Worm (Caenorhabditis elegans): ENCODE results near the gene Y42H9AR.2.
A peak's percentile ranks its signal among the peaks of the same experiment; 100 is the strongest.

Gene Y42H9AR.2

ce11 chrIV:8127430-8127829, 27.7 kb downstream of the Y42H9AR.2 start:
- TF ChIP-seq ceh-28 (tag; optimal IDR thresholded peaks at IDR 0.05) (no peak), ceh-20 (GFP tag; IDR thresholded peaks at IDR 0.05) (no peak), lin-13 (GFP tag; optimal IDR thresholded peaks at IDR 0.05) (no peak), vab-7 (GFP tag; IDR thresholded peaks at IDR 0.05) (no peak), snpc-1.2 (GFP tag; IDR thresholded peaks at IDR 0.05) (no peak), ceh-44 (GFP tag; IDR thresholded peaks at IDR 0.05) (no peak), dmd-9 (GFP tag; IDR thresholded peaks at IDR 0.05) (no peak)

ce11 chrIV:8130131-8130611, 30.5 kb downstream of the Y42H9AR.2 start, which contains the start of the genes ndub-11 and moc-3:
Gene ndub-11, minus strand, starts transcription at chrIV:8130231.
Gene moc-3, plus strand, starts transcription at chrIV:8130561.
- TF ChIP-seq mdl-1 (tag; optimal IDR thresholded peaks at IDR 0.05) = no peak
- peak; percentile 26 for TF ChIP-seq mes-2 (tag; optimal IDR thresholded peaks at IDR 0.05; ENCODE audit: poor library complexity, severe bottlenecking)
- peak; percentile 73 for TF ChIP-seq lin-38 (GFP tag; IDR thresholded peaks at IDR 0.05)
- TF ChIP-seq aha-1 (tag) = peak; percentile 13

ce11 chrIV:8133536-8133935, 33.8 kb downstream of the Y42H9AR.2 start, which contains the start of gene sph-1:
Gene sph-1, minus strand, starts transcription at chrIV:8133558.
- TF ChIP-seq F49E8.2 (tag; optimal IDR thresholded peaks at IDR 0.05; ENCODE audit: borderline replicate concordance) = no peak
- no peak for TF ChIP-seq zip-2 (tag; optimal IDR thresholded peaks at IDR 0.05)
- TF ChIP-seq dpl-1 (GFP tag; optimal IDR thresholded peaks at IDR 0.05) = no peak
- TF ChIP-seq lin-15B (tag; optimal IDR thresholded peaks at IDR 0.05) = no peak
- no peak for TF ChIP-seq lin-1 (GFP tag; IDR thresholded peaks at IDR 0.05)
- TF ChIP-seq mxl-3 (GFP tag; optimal IDR thresholded peaks at IDR 0.05) = peak; percentile 15
- TF ChIP-seq daf-16 (GFP tag; optimal IDR thresholded peaks at IDR 0.05) = no peak
- peak; percentile 89 for TF ChIP-seq daf-16 (tag; optimal IDR thresholded peaks at IDR 0.05)
- TF ChIP-seq dmd-9 (GFP tag; IDR thresholded peaks at IDR 0.05) = no peak
- TF ChIP-seq nhr-41 (GFP tag; IDR thresholded peaks at IDR 0.05) = no peak
- no peak for TF ChIP-seq ceh-20 (GFP tag; IDR thresholded peaks at IDR 0.05)
- no peak for TF ChIP-seq ceh-28 (tag; optimal IDR thresholded peaks at IDR 0.05)
- peak in 1 of 2 experiments; percentile 65 for TF ChIP-seq lsy-2 (tag; optimal IDR thresholded peaks at IDR 0.05)
- TF ChIP-seq mes-2 (tag; optimal IDR thresholded peaks at IDR 0.05; ENCODE audit: poor library complexity, severe bottlenecking) = peak; percentile 52
- TF ChIP-seq aha-1 (tag) = no peak
- TF ChIP-seq aly-2 (tag; optimal IDR thresholded peaks at IDR 0.05) = no peak
- TF ChIP-seq spr-1 (tag; optimal IDR thresholded peaks at IDR 0.05) = no peak
- TF ChIP-seq snpc-4 (tag; optimal IDR thresholded peaks at IDR 0.05) = no peak
- peak in 1 of 2 experiments; percentile 39 for TF ChIP-seq mdl-1 (tag; optimal IDR thresholded peaks at IDR 0.05)
- TF ChIP-seq ama-1 (optimal IDR thresholded peaks at IDR 0.05) = peak; percentile 55
- TF ChIP-seq daf-19 (GFP tag; conservative IDR thresholded peaks at IDR 0.05) = no peak
- no peak for TF ChIP-seq ztf-11 (tag; optimal IDR thresholded peaks at IDR 0.05)
- TF ChIP-seq unc-130 (GFP tag; optimal IDR thresholded peaks at IDR 0.05) = no peak
- peak; percentile 75 for TF ChIP-seq mep-1 (tag; optimal IDR thresholded peaks at IDR 0.05)
- TF ChIP-seq egl-27 (tag; optimal IDR thresholded peaks at IDR 0.05) = no peak
- TF ChIP-seq arid-1 (GFP tag; conservative IDR thresholded peaks at IDR 0.05) = no peak
- TF ChIP-seq saeg-2 (GFP tag; IDR thresholded peaks at IDR 0.05) = no peak
- TF ChIP-seq tra-1 (GFP tag; IDR thresholded peaks at IDR 0.05) = no peak
- TF ChIP-seq daf-8 (GFP tag; IDR thresholded peaks at IDR 0.05) = no peak
- TF ChIP-seq lin-13 (GFP tag; optimal IDR thresholded peaks at IDR 0.05) = no peak
- no peak for TF ChIP-seq mxl-2 (GFP tag; conservative IDR thresholded peaks at IDR 0.05)
- no peak for TF ChIP-seq F37D6.2 (tag; optimal IDR thresholded peaks at IDR 0.05)
- peak; percentile 31; the same call in 1 of the 2 replicates for TF ChIP-seq hmg-1.1 (GFP tag; IDR thresholded peaks at IDR 0.05)
- TF ChIP-seq dmd-8 (GFP tag; IDR thresholded peaks at IDR 0.05) = no peak
- TF ChIP-seq egl-43 (GFP tag; IDR thresholded peaks at IDR 0.05) = no peak
- no peak for TF ChIP-seq ZK546.5 (tag; optimal IDR thresholded peaks at IDR 0.05)
- TF ChIP-seq rbr-2 (tag; optimal IDR thresholded peaks at IDR 0.05) = no peak
- no peak for TF ChIP-seq zfp-2 (tag; optimal IDR thresholded peaks at IDR 0.05)
- TF ChIP-seq duxl-1 (tag; optimal IDR thresholded peaks at IDR 0.05; ENCODE audit: poor library complexity) = no peak
- TF ChIP-seq ceh-82 (tag; optimal IDR thresholded peaks at IDR 0.05) = no peak
- TF ChIP-seq R02D3.7 (tag; optimal IDR thresholded peaks at IDR 0.05) = no peak
- no peak for TF ChIP-seq nhr-237 (tag; optimal IDR thresholded peaks at IDR 0.05)
- no peak for TF ChIP-seq ceh-62 (tag; optimal IDR thresholded peaks at IDR 0.05)
- TF ChIP-seq nhr-42 (GFP tag; IDR thresholded peaks at IDR 0.05) = no peak

Data from whole organism, L4 larva.